Fruit fly (Drosophila melanogaster): ENCODE data around the gene Larp4B.

Gene Larp4B

DNA sequence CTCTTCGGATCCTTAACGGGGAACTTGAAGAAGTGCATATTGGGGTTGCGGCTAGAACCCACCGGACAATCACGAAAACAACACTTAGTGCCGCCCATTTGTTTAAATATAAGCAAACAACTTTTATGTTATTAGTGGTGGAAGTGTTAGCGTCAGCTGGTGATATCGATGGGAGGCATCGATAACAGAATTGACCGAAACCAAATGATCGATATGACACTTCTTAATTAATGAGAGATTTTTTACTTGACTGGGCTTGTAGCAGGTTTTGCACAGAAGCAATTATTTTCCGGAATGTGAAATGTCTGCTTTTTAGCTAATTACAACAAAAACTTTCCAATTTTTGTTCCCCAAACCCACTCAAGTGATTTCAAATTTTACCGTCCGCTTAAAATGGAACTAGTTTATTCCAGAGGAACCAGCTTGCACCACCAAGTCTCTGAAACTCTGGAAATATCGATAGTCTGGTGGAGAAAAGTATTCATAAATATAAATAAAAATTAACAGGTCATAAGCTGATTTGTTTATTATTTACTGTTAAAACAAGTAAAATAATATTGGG, 32.2 kb upstream of the Larp4B start, which contains the start of gene CG14965 (continued):
- no peak for TF ChIP-seq CG10462 (GFP tag; optimal IDR thresholded peaks at IDR 0.05)
- no peak for TF ChIP-seq Hr3 (GFP tag; optimal IDR thresholded peaks at IDR 0.05)
- TF ChIP-seq peb (GFP tag; IDR thresholded peaks at IDR 0.05) = no peak
- no peak for TF ChIP-seq CG2120 (GFP tag; optimal IDR thresholded peaks at IDR 0.05)
- peak; percentile 81 for TF ChIP-seq Dp (GFP tag; optimal IDR thresholded peaks at IDR 0.05)
- TF ChIP-seq Sin3A (optimal IDR thresholded peaks at IDR 0.05) = peak; percentile 84
- peak; percentile 95 for TF ChIP-seq Sry-δ (GFP tag; optimal IDR thresholded peaks at IDR 0.05)
- peak; percentile 42 for TF ChIP-seq E2f2 (GFP tag; IDR thresholded peaks at IDR 0.05)
- peak; percentile 64 for TF ChIP-seq pzg (GFP tag; optimal IDR thresholded peaks at IDR 0.05)
- peak; percentile 34 for TF ChIP-seq hkb (optimal IDR thresholded peaks at IDR 0.05)
- no peak for TF ChIP-seq hkb (GFP tag; IDR thresholded peaks at IDR 0.05)
- TF ChIP-seq ato (GFP tag; IDR thresholded peaks at IDR 0.05; ENCODE audit: partially characterized antibody) = peak; percentile 75
- peak; percentile 78 for TF ChIP-seq tna (GFP tag; IDR thresholded peaks at IDR 0.05; ENCODE audit: partially characterized antibody)
- peak; percentile 13 for TF ChIP-seq mam (GFP tag; optimal IDR thresholded peaks at IDR 0.05)
- TF ChIP-seq Doc3 (GFP tag; IDR thresholded peaks at IDR 0.05; ENCODE audit: partially characterized antibody) = peak; percentile 90
- no peak for TF ChIP-seq fd102C (GFP tag; optimal IDR thresholded peaks at IDR 0.05)
- TF ChIP-seq CG2129 (GFP tag; IDR thresholded peaks at IDR 0.05; ENCODE audit: partially characterized antibody) = peak; percentile 86
- TF ChIP-seq zen2 (GFP tag; IDR thresholded peaks at IDR 0.05; ENCODE audit: partially characterized antibody) = peak; percentile 56; the same call in 1 of the 3 replicates
- no peak for TF ChIP-seq CG7357 (GFP tag; IDR thresholded peaks at IDR 0.05)
- peak; percentile 91 for TF ChIP-seq knrl (GFP tag; IDR thresholded peaks at IDR 0.05; ENCODE audit: partially characterized antibody)

DNA sequence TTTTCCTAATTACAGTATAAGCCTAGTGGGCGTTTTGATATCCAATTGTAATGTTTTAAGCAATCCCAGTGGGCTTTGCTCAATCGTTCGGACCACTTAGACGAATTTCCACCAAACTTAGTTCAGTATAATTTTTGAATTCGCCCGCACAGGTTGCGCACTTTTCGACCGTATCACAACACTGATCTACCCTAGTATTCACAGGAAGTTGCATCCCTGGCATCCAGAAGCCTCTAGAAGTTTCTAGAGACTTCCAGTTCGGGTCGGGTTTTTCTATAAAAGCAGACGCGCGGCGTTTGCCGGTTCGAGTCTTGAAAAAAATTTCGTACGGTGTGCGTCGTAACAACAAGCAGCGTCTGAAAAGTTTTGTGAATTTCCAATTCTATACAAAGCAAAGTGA, 31.7 kb upstream of the Larp4B start, which contains the start of gene Hsp83:
TSS of gene Hsp83 (plus strand) at position 58 of the 400 bp plus-strand sequence.
- TF ChIP-seq CG7556 (GFP tag; optimal IDR thresholded peaks at IDR 0.05) = peak; percentile 88
- TF ChIP-seq Poxn (GFP tag; IDR thresholded peaks at IDR 0.05) = peak; percentile 40; the same call in 1 of the 2 replicates
- TF ChIP-seq CG11504 (tag; optimal IDR thresholded peaks at IDR 0.05) = peak; percentile 85
- no peak for TF ChIP-seq Hr78 (GFP tag; optimal IDR thresholded peaks at IDR 0.05)
- no peak for TF ChIP-seq lov (optimal IDR thresholded peaks at IDR 0.05)
- peak; percentile 98 for TF ChIP-seq lov (GFP tag; IDR thresholded peaks at IDR 0.05)
- TF ChIP-seq tup (GFP tag; optimal IDR thresholded peaks at IDR 0.05) = peak; percentile 84
- TF ChIP-seq CTCF (GFP tag; optimal IDR thresholded peaks at IDR 0.05) = peak; percentile 80
- peak; percentile 10; the same call in 1 of the 3 replicates for TF ChIP-seq row (GFP tag; IDR thresholded peaks at IDR 0.05)
- TF ChIP-seq CG32767 (GFP tag; IDR thresholded peaks at IDR 0.05) = peak; percentile 86
- peak; percentile 99 for TF ChIP-seq CG10267 (tag; optimal IDR thresholded peaks at IDR 0.05)
- TF ChIP-seq lab (GFP tag; optimal IDR thresholded peaks at IDR 0.05) = peak; percentile 100
- no peak for TF ChIP-seq vnd (GFP tag; IDR thresholded peaks at IDR 0.05; ENCODE audit: partially characterized antibody)
- TF ChIP-seq CG10274 (GFP tag; optimal IDR thresholded peaks at IDR 0.05) = peak; percentile 93
- peak; percentile 82 for TF ChIP-seq CG30403 (GFP tag; optimal IDR thresholded peaks at IDR 0.05)
- TF ChIP-seq CG6791 (GFP tag; IDR thresholded peaks at IDR 0.05; ENCODE audit: partially characterized antibody) = peak; percentile 23; the same call in 1 of the 3 replicates
- TF ChIP-seq CG14441 (GFP tag; IDR thresholded peaks at IDR 0.05) = peak; percentile 83
- TF ChIP-seq CG16813 (GFP tag; IDR thresholded peaks at IDR 0.05; ENCODE audit: partially characterized antibody) = no peak
- TF ChIP-seq CG3995 (GFP tag; optimal IDR thresholded peaks at IDR 0.05) = peak; percentile 81
- peak; percentile 95 for TF ChIP-seq CG1529 (GFP tag; optimal IDR thresholded peaks at IDR 0.05)
- peak; percentile 97 for TF ChIP-seq NC2β (GFP tag; optimal IDR thresholded peaks at IDR 0.05)
- TF ChIP-seq HHEX (GFP tag; optimal IDR thresholded peaks at IDR 0.05) = peak; percentile 99
- TF ChIP-seq unc-4 (GFP tag; IDR thresholded peaks at IDR 0.05; ENCODE audit: partially characterized antibody) = peak; percentile 0; the same call in 1 of the 2 replicates
- peak; percentile 93 for TF ChIP-seq CG1647 (GFP tag; optimal IDR thresholded peaks at IDR 0.05)
- TF ChIP-seq CG6813 (GFP tag; optimal IDR thresholded peaks at IDR 0.05) = peak; percentile 100
- TF ChIP-seq CG10979 (tag; optimal IDR thresholded peaks at IDR 0.05) = peak; percentile 89
- TF ChIP-seq eve (GFP tag; optimal IDR thresholded peaks at IDR 0.05) = no peak
- peak; percentile 73 for TF ChIP-seq Sry-β (GFP tag; optimal IDR thresholded peaks at IDR 0.05)
- TF ChIP-seq CG18011 (GFP tag; optimal IDR thresholded peaks at IDR 0.05) = peak; percentile 90
- peak; percentile 94 for TF ChIP-seq unpg (GFP tag; optimal IDR thresholded peaks at IDR 0.05)

Measured in whole organism, embryonic.